Fruit fly (Drosophila melanogaster) whole organism, embryonic: ENCODE data around the gene sisA.
A peak's percentile ranks its signal among the peaks of the same experiment; 100 is the strongest.

Experiments
- CG10366 ChIP-seq: fragments of 200-800 bp; sonication (Bioruptor generic); IDR thresholded peaks from 2 replicates; pipeline ENCODE4 v1.3.6; 2022; ENCODE audit warnings: missing biosample characterization, missing genetic modification characterization
- CG10979 ChIP-seq: fragments of 200-800 bp; sonication (Bioruptor generic); optimal IDR thresholded peaks from 2 replicates; lab custom pipeline; 2018; ENCODE audit warnings: missing biosample characterization, mild to moderate bottlenecking, missing genetic modification characterization, moderate library complexity
- CG11093 ChIP-seq: fragments of 200-800 bp; sonication (Bioruptor generic); IDR thresholded peaks from 3 replicates; pipeline ENCODE4 v1.3.6; 2022; ENCODE audit warnings: missing biosample characterization, missing genetic modification characterization
- CG11560 ChIP-seq: fragments of 200-800 bp; sonication (Bioruptor generic); IDR thresholded peaks from 3 replicates; pipeline ENCODE4 v1.3.6; 2022; ENCODE audit warnings: missing biosample characterization, missing genetic modification characterization
- CG15269 ChIP-seq: fragments of 200-800 bp; sonication (Bioruptor generic); optimal IDR thresholded peaks from 2 replicates; lab custom pipeline; 2018; ENCODE audit warnings: missing biosample characterization, mild to moderate bottlenecking, missing genetic modification characterization, moderate library complexity
- CG1529 ChIP-seq: fragments of 200-800 bp; sonication (Bioruptor generic); optimal IDR thresholded peaks from 3 replicates; lab custom pipeline; 2018; ENCODE audit warnings: missing biosample characterization, missing genetic modification characterization
- CG18764 ChIP-seq: fragments of 200-800 bp; sonication (Bioruptor generic); optimal IDR thresholded peaks from 3 replicates; lab custom pipeline; 2016; ENCODE audit warnings: missing biosample characterization, missing genetic modification characterization
- CG31224 ChIP-seq: fragments of 200-800 bp; sonication (Bioruptor generic); IDR thresholded peaks from 2 replicates; pipeline ENCODE4 v1.3.6; 2022; ENCODE audit warnings: missing biosample characterization, missing genetic modification characterization
- CG34422 ChIP-seq: fragments of 200-800 bp; sonication (Bioruptor generic); IDR thresholded peaks from 3 replicates; pipeline ENCODE4 v1.3.6; 2022; ENCODE audit warnings: missing biosample characterization, missing genetic modification characterization
- CG42726 ChIP-seq: fragments of 200-800 bp; sonication (Bioruptor generic); IDR thresholded peaks from 2 replicates; pipeline ENCODE4 v1.3.6; 2022; ENCODE audit warnings: missing biosample characterization, missing genetic modification characterization; ENCODE audit not compliant: partially characterized antibody
- CG4360 ChIP-seq: fragments of 200-800 bp; sonication (Bioruptor generic); IDR thresholded peaks from 2 replicates; pipeline ENCODE4 v1.3.6; 2022; ENCODE audit warnings: missing biosample characterization, missing genetic modification characterization
- CG6272 ChIP-seq: fragments of 200-800 bp; sonication (Bioruptor generic); IDR thresholded peaks from 2 replicates; pipeline ENCODE4 v1.3.6; 2022; ENCODE audit warnings: missing biosample characterization, missing genetic modification characterization
- CG7372 ChIP-seq: fragments of 200-800 bp; sonication (Bioruptor generic); IDR thresholded peaks from 2 replicates; pipeline ENCODE4 v1.3.6; 2022; ENCODE audit warnings: missing biosample characterization, missing genetic modification characterization
- CG9876 ChIP-seq: fragments of 200-800 bp; sonication (Bioruptor generic); optimal IDR thresholded peaks from 2 replicates; lab custom pipeline; 2016; ENCODE audit warnings: missing biosample characterization, missing genetic modification characterization
- CG9932 ChIP-seq: fragments of 200-800 bp; sonication (Bioruptor generic); IDR thresholded peaks from 2 replicates; pipeline ENCODE4 v1.3.6; 2022; ENCODE audit warnings: missing biosample characterization, missing genetic modification characterization
- Dek ChIP-seq: fragments of 200-800 bp; sonication (Bioruptor generic); optimal IDR thresholded peaks from 3 replicates; lab custom pipeline; 2019; ENCODE audit warnings: missing biosample characterization, mild to moderate bottlenecking, missing genetic modification characterization, moderate library complexity
- H15 ChIP-seq: fragments of 200-800 bp; sonication (Bioruptor generic); IDR thresholded peaks from 3 replicates; pipeline ENCODE4 v1.3.6; 2022; ENCODE audit warnings: missing biosample characterization, missing genetic modification characterization
- Hmx ChIP-seq: fragments of 200-800 bp; sonication (Bioruptor generic); optimal IDR thresholded peaks from 2 replicates; lab custom pipeline; 2016; ENCODE audit warnings: missing biosample characterization, missing genetic modification characterization
- Hr78 ChIP-seq, 2 experiments: fragments of 200-800 bp in 1 of 2; fragments of >200 bp in 1 of 2; sonication (Bioruptor generic) in 1 of 2; optimal IDR thresholded peaks; 2 replicates each; lab custom pipeline; 2017 to 2019; ENCODE audit warnings: missing biosample characterization in 2 of 2, missing genetic modification characterization in 2 of 2, mild to moderate bottlenecking in 1 of 2, moderate library complexity in 1 of 2
- MBD-R2 ChIP-seq: fragments of 200-800 bp; sonication (Bioruptor generic); IDR thresholded peaks from 2 replicates; pipeline ENCODE4 v1.3.6; 2022; ENCODE audit warnings: missing biosample characterization, missing genetic modification characterization
- MTF-1 ChIP-seq: fragments of 200-800 bp; sonication (Bioruptor generic); optimal IDR thresholded peaks from 2 replicates; lab custom pipeline; 2018; ENCODE audit warnings: missing biosample characterization, mild to moderate bottlenecking, missing genetic modification characterization, borderline replicate concordance
- Nf-YC ChIP-seq: fragments of 200-800 bp; optimal IDR thresholded peaks from 3 replicates; lab custom pipeline; 2019; ENCODE audit warnings: missing biosample characterization, mild to moderate bottlenecking, missing genetic modification characterization, moderate library complexity
- Sry-β ChIP-seq: fragments of 200-800 bp; sonication (Bioruptor generic); optimal IDR thresholded peaks from 2 replicates; lab custom pipeline; 2018; ENCODE audit warnings: missing biosample characterization, mild to moderate bottlenecking, missing genetic modification characterization, moderate library complexity
- amos ChIP-seq: fragments of 200-800 bp; sonication (Bioruptor generic); IDR thresholded peaks from 2 replicates; pipeline ENCODE4 v1.3.6; 2022; ENCODE audit warnings: missing biosample characterization, missing genetic modification characterization; ENCODE audit not compliant: partially characterized antibody
- ap ChIP-seq: fragments of 200-800 bp; sonication (Bioruptor generic); IDR thresholded peaks from 2 replicates; pipeline ENCODE4 v1.3.6; 2022; ENCODE audit warnings: missing biosample characterization, missing genetic modification characterization
- ara ChIP-seq: fragments of 200-800 bp; sonication (Bioruptor generic); IDR thresholded peaks from 2 replicates; pipeline ENCODE4 v1.3.6; 2022; ENCODE audit warnings: missing biosample characterization, missing genetic modification characterization
- az2 ChIP-seq: fragments of 200-800 bp; sonication (Bioruptor generic); optimal IDR thresholded peaks from 3 replicates; lab custom pipeline; 2016; ENCODE audit warnings: missing biosample characterization, missing genetic modification characterization
- bigmax ChIP-seq: fragments of 200-800 bp; sonication (Bioruptor generic); optimal IDR thresholded peaks from 2 replicates; lab custom pipeline; 2018; ENCODE audit warnings: missing biosample characterization, mild to moderate bottlenecking, missing genetic modification characterization
- chn ChIP-seq: fragments of 200-800 bp; sonication (Bioruptor generic); optimal IDR thresholded peaks from 2 replicates; lab custom pipeline; 2016; ENCODE audit warnings: missing biosample characterization, missing genetic modification characterization
- cwo ChIP-seq: fragments of 200-800 bp; sonication (Bioruptor generic); optimal IDR thresholded peaks from 3 replicates; lab custom pipeline; 2017; ENCODE audit warnings: missing biosample characterization, missing genetic modification characterization, mild to moderate bottlenecking, moderate library complexity, missing genetic modification reagents
- da ChIP-seq: fragments of 200-800 bp; sonication (Bioruptor generic); optimal IDR thresholded peaks from 2 replicates; lab custom pipeline; 2016; ENCODE audit warnings: missing biosample characterization, missing genetic modification characterization
- dm ChIP-seq: fragments of 200-800 bp; sonication (Bioruptor generic); optimal IDR thresholded peaks from 3 replicates; lab custom pipeline; 2016; ENCODE audit warnings: missing biosample characterization, missing genetic modification characterization
- dmrt99B ChIP-seq: fragments of 200-800 bp; sonication (Bioruptor generic); optimal IDR thresholded peaks from 2 replicates; lab custom pipeline; 2018; ENCODE audit warnings: missing biosample characterization, mild to moderate bottlenecking, missing genetic modification characterization, moderate library complexity
- fd102C ChIP-seq: fragments of 200-800 bp; sonication (Bioruptor generic); optimal IDR thresholded peaks from 2 replicates; lab custom pipeline; 2018; ENCODE audit warnings: missing biosample characterization, mild to moderate bottlenecking, missing genetic modification characterization, moderate library complexity
- gem ChIP-seq: fragments of 200-800 bp; sonication (Bioruptor generic); optimal IDR thresholded peaks from 2 replicates; lab custom pipeline; 2019; ENCODE audit warnings: missing biosample characterization, mild to moderate bottlenecking, missing genetic modification characterization, moderate library complexity
- grn ChIP-seq: fragments of 200-800 bp; sonication (Bioruptor generic); optimal IDR thresholded peaks from 3 replicates; lab custom pipeline; 2017; ENCODE audit warnings: missing biosample characterization, missing genetic modification characterization
- her ChIP-seq: fragments of 200-800 bp; sonication (Bioruptor generic); optimal IDR thresholded peaks from 2 replicates; lab custom pipeline; 2016; ENCODE audit warnings: missing biosample characterization, missing genetic modification characterization
- inv ChIP-seq: fragments of 200-800 bp; sonication (Bioruptor generic); IDR thresholded peaks from 2 replicates; pipeline ENCODE4 v1.3.6; 2022; ENCODE audit warnings: missing biosample characterization, missing genetic modification characterization; ENCODE audit not compliant: partially characterized antibody
- jumu ChIP-seq: fragments of 200-800 bp; sonication (Bioruptor generic); optimal IDR thresholded peaks from 3 replicates; lab custom pipeline; 2016; ENCODE audit warnings: missing biosample characterization, missing genetic modification characterization
- kni ChIP-seq: fragments of 200-800 bp; sonication (Bioruptor generic); optimal IDR thresholded peaks from 3 replicates; lab custom pipeline; 2017; ENCODE audit warnings: mild to moderate bottlenecking, missing biosample characterization, missing genetic modification reagents, missing genetic modification characterization
- nmo ChIP-seq: fragments of 200-800 bp; sonication (Bioruptor generic); optimal IDR thresholded peaks from 2 replicates; lab custom pipeline; 2018; ENCODE audit warnings: missing biosample characterization, mild to moderate bottlenecking, missing genetic modification characterization, moderate library complexity
- org-1 ChIP-seq: fragments of 200-800 bp; sonication (Bioruptor generic); optimal IDR thresholded peaks from 2 replicates; lab custom pipeline; 2017; ENCODE audit warnings: missing biosample characterization, missing genetic modification characterization
- pho ChIP-seq: fragments of 200-800 bp; sonication (Bioruptor generic); optimal IDR thresholded peaks from 2 replicates; lab custom pipeline; 2016; ENCODE audit warnings: missing biosample characterization, missing genetic modification characterization
- phol ChIP-seq: fragments of 200-800 bp; sonication (Bioruptor generic); optimal IDR thresholded peaks from 3 replicates; lab custom pipeline; 2018; ENCODE audit warnings: missing biosample characterization, mild to moderate bottlenecking, missing genetic modification characterization, moderate library complexity
- ranshi ChIP-seq: fragments of 200-800 bp; sonication (Bioruptor generic); IDR thresholded peaks from 2 replicates; pipeline ENCODE4 v1.3.6; 2022; ENCODE audit warnings: missing biosample characterization, missing genetic modification characterization
- schlank ChIP-seq: fragments of 200-800 bp; sonication (Bioruptor generic); optimal IDR thresholded peaks from 2 replicates; lab custom pipeline; 2018; ENCODE audit warnings: missing biosample characterization, mild to moderate bottlenecking, missing genetic modification characterization
- slbo ChIP-seq: fragments of 200-800 bp; sonication (Bioruptor generic); IDR thresholded peaks from 2 replicates; pipeline ENCODE4 v1.3.6; 2022; ENCODE audit warnings: missing biosample characterization, missing genetic modification characterization
- stc ChIP-seq: fragments of 200-800 bp; sonication (Bioruptor generic); IDR thresholded peaks from 2 replicates; pipeline ENCODE4 v1.3.6; 2022; ENCODE audit warnings: missing biosample characterization, missing genetic modification characterization
- tin ChIP-seq: fragments of 200-800 bp; sonication (Bioruptor generic); optimal IDR thresholded peaks from 3 replicates; lab custom pipeline; 2016; ENCODE audit warnings: missing biosample characterization, missing genetic modification characterization
- trem ChIP-seq: fragments of 200-800 bp; optimal IDR thresholded peaks from 3 replicates; lab custom pipeline; 2019; ENCODE audit warnings: missing biosample characterization, mild to moderate bottlenecking, missing genetic modification characterization, moderate library complexity
- tx ChIP-seq: fragments of 200-800 bp; sonication (Bioruptor generic); optimal IDR thresholded peaks from 2 replicates; lab custom pipeline; 2016; ENCODE audit warnings: missing biosample characterization, missing genetic modification characterization
- wek ChIP-seq: fragments of 200-800 bp; sonication (Bioruptor generic); optimal IDR thresholded peaks from 3 replicates; lab custom pipeline; 2018; ENCODE audit warnings: missing biosample characterization, mild to moderate bottlenecking, missing genetic modification characterization, moderate library complexity

sisA gene

DNA sequence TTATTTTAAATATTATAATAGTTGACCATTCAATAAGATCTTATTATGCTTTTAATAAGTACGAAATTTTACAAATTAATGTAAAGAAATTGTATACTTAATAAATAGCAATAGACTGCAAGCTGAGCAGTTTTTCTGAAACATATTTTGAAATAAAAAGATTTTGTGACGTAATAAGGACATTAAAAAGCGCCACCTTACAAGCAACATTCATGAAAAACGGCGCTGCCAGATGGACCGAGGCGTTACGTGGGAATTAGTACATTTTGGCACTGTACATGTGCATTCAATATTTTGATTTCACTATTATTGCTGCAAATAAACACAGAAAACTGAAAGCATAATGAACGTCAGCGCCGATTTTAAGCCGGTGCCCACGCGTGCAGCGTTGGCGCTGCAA is 26.7 kb upstream of the sisA start, which contains the start of gene CG1738 (continued):
- TF ChIP-seq amos (GFP tag; lab: Robert Waterston, UW) (peak; percentile 19; the same call in 1 of the 2 replicates), CG11093 (GFP tag; lab: Robert Waterston, UW) (no peak), tin (GFP tag; lab: Kevin White, UChicago) (no peak), trem (tag; lab: Kevin White, UChicago) (peak; percentile 40), gem (tag; lab: Kevin White, UChicago) (peak; percentile 33), ranshi (no peak), CG15269 (peak; percentile 30), MBD-R2 (GFP tag; lab: Robert Waterston, UW) (peak; percentile 60), CG9876 (GFP tag; lab: Kevin White, UChicago) (no peak), dm (GFP tag; lab: Kevin White, UChicago) (peak; percentile 60), Sry-β (GFP tag; lab: Kevin White, UChicago) (no peak), CG6272 (GFP tag; lab: Robert Waterston, UW) (no peak), Hmx (GFP tag; lab: Kevin White, UChicago) (no peak), grn (GFP tag; lab: Kevin White, UChicago) (no peak), CG7372 (GFP tag; lab: Robert Waterston, UW) (no peak), CG4360 (GFP tag; lab: Robert Waterston, UW) (no peak), H15 (GFP tag; lab: Robert Waterston, UW) (no peak), nmo (GFP tag; lab: Kevin White, UChicago) (peak; percentile 15), CG42726 (GFP tag; lab: Robert Waterston, UW) (no peak), pho (GFP tag; lab: Kevin White, UChicago) (no peak), CG11560 (tag; lab: Robert Waterston, UW) (no peak), cwo (GFP tag; lab: Kevin White, UChicago) (no peak), wek (GFP tag; lab: Kevin White, UChicago) (no peak), tx (no peak), slbo (GFP tag; lab: Robert Waterston, UW) (peak; percentile 55), Nf-YC (tag; lab: Kevin White, UChicago) (peak; percentile 21), CG9932 (GFP tag; lab: Robert Waterston, UW) (peak; percentile 61), CG10366 (GFP tag; lab: Robert Waterston, UW) (no peak), phol (tag; lab: Kevin White, UChicago) (peak; percentile 30), CG34422 (GFP tag; lab: Robert Waterston, UW) (0 out of 3 replicates have a peak, but pooled peaks have one; percentile 44), Hr78 (GFP tag; optimal IDR thresholded peaks at IDR 0.05; lab: Kevin White, UChicago) (no peak), chn (no peak), jumu (GFP tag; lab: Kevin White, UChicago) (no peak), da (GFP tag; lab: Kevin White, UChicago) (no peak), az2 (GFP tag; lab: Kevin White, UChicago) (peak; percentile 0), fd102C (GFP tag; lab: Kevin White, UChicago) (no peak), stc (GFP tag; lab: Robert Waterston, UW) (no peak), her (no peak), inv (GFP tag; lab: Robert Waterston, UW) (no peak), Dek (tag; lab: Kevin White, UChicago) (peak; percentile 19), dmrt99B (tag; lab: Kevin White, UChicago) (peak; percentile 3), schlank (tag; lab: Kevin White, UChicago) (no peak), CG10979 (tag; lab: Kevin White, UChicago) (no peak), kni (GFP tag; lab: Kevin White, UChicago) (no peak), CG1529 (GFP tag; lab: Kevin White, UChicago) (no peak), ap (GFP tag; lab: Robert Waterston, UW) (no peak), MTF-1 (GFP tag; lab: Kevin White, UChicago) (no peak), ara (GFP tag; lab: Robert Waterston, UW) (no peak), CG31224 (GFP tag; lab: Robert Waterston, UW) (no peak), bigmax (GFP tag; lab: Kevin White, UChicago) (no peak), org-1 (GFP tag; lab: Kevin White, UChicago) (no peak), CG18764 (GFP tag; lab: Kevin White, UChicago) (no peak)
